Worm (Caenorhabditis elegans): ENCODE results near the gene sco-1.

DNA sequence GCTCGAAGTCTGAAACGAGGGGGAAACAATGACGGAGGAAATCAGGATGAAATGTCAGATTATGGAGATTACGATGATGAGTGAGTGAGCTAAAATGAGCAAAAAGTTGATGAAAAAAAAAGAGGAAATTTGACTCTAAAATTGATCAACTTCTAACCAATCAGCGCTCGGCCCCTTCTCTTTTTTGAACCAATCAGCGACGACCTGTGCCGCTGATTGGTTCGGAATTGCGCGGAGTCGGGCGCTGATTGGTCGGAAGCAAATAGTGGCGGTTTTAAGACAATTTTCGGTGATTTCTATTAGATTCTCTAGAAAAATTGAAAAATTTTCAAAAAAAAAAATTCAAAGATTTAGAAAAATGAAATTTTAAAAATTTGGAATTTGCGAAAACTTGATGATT lies 38.3 kb downstream of the sco-1 start:
- TF ChIP-seq sox-4 (tag; optimal IDR thresholded peaks at IDR 0.05) (no peak), ceh-34 (tag; optimal IDR thresholded peaks at IDR 0.05) (no peak), ttx-3 (tag; optimal IDR thresholded peaks at IDR 0.05) (no peak), nfya-1 (tag; optimal IDR thresholded peaks at IDR 0.05) (peak; percentile 90), npax-4 (tag; optimal IDR thresholded peaks at IDR 0.05) (no peak), tbx-2 (tag; optimal IDR thresholded peaks at IDR 0.05) (no peak), elt-4 (tag; optimal IDR thresholded peaks at IDR 0.05) (no peak), pha-4 (tag; optimal IDR thresholded peaks at IDR 0.05) (no peak), ceh-14 (tag; optimal IDR thresholded peaks at IDR 0.05) (no peak), pax-1 (tag; optimal IDR thresholded peaks at IDR 0.05) (no peak), rnt-1 (tag; optimal IDR thresholded peaks at IDR 0.05) (no peak), pros-1 (tag; optimal IDR thresholded peaks at IDR 0.05) (no peak)
